Fruit fly (Drosophila melanogaster): ENCODE data around the gene Las.

The Las gene

DNA sequence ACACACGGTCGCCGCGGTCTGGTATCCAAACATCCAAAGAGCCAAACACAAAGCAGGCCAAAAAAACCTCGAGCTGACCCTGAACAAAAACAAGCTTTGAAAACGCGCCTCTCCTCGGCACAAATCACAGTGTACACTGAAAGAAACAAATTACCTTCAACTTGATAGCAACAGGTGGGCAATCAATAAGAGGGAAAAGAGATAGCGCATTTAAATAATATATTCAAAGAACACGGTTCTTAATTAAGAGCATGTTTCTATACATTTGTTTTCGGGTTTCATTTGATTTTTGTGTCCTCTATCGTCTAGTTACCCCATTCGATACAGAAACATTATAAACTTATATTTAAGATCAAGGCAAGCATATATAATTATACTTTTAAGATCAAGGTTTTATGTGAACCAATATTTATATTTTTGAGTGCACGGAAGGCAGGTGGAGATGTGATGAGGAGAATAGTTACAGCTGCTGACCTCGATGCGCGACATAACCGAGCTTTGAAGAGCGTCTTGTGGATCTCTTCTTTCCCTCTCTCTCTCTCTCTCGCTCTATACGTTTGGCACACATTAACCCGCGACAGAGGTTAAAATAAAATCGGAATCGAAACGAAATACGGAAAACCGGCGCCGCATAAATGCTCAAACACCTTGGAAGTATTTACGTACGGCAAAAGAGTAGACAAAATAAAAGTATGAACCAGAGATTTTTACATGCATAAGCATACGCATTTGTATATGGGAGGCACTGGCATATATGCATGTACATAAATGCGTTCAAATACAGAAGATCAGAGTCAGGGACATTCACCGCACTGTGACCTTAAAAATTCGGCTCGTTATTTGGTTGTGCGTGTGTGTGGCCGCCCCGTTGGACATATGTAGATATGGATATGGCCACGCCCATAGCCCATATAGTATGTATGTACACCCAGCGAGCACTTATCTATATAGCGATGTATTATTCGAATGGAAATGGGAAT, 33.6 kb downstream of the Las start (continued):
- TF ChIP-seq CG9437 (GFP tag; optimal IDR thresholded peaks at IDR 0.05) (peak; percentile 86), CG15601 (tag; optimal IDR thresholded peaks at IDR 0.05) (peak; percentile 82), CG15011 (GFP tag; optimal IDR thresholded peaks at IDR 0.05) (peak; percentile 70), en (GFP tag; optimal IDR thresholded peaks at IDR 0.05) (peak; percentile 2), CG4730 (GFP tag; IDR thresholded peaks at IDR 0.05) (peak; percentile 26; the same call in 1 of the 2 replicates), tio (GFP tag; optimal IDR thresholded peaks at IDR 0.05) (peak; percentile 88), BtbVII (GFP tag; optimal IDR thresholded peaks at IDR 0.05) (peak; percentile 87), cas (GFP tag; IDR thresholded peaks at IDR 0.05) (no peak), CG6791 (GFP tag; IDR thresholded peaks at IDR 0.05; ENCODE audit: partially characterized antibody) (no peak), CG3163 (GFP tag; optimal IDR thresholded peaks at IDR 0.05) (peak; percentile 13), pzg (GFP tag; optimal IDR thresholded peaks at IDR 0.05) (no peak), nom (GFP tag; optimal IDR thresholded peaks at IDR 0.05) (no peak), dysf (GFP tag; IDR thresholded peaks at IDR 0.05) (peak; percentile 89), CG10274 (GFP tag; optimal IDR thresholded peaks at IDR 0.05) (peak; percentile 51), her (GFP tag; optimal IDR thresholded peaks at IDR 0.05) (peak; percentile 48), Sry-β (GFP tag; optimal IDR thresholded peaks at IDR 0.05) (peak; percentile 33), CG13123 (GFP tag; optimal IDR thresholded peaks at IDR 0.05) (peak; percentile 42), CG32772 (GFP tag; IDR thresholded peaks at IDR 0.05) (peak; percentile 23; the same call in 1 of the 2 replicates), Camta (GFP tag; optimal IDR thresholded peaks at IDR 0.05) (peak; percentile 60), kah (GFP tag; optimal IDR thresholded peaks at IDR 0.05) (peak; percentile 93), MESR4 (GFP tag; optimal IDR thresholded peaks at IDR 0.05) (peak; percentile 3), unc-4 (GFP tag; IDR thresholded peaks at IDR 0.05; ENCODE audit: partially characterized antibody) (peak; percentile 1; the same call in 1 of the 2 replicates), CG17186 (GFP tag; optimal IDR thresholded peaks at IDR 0.05) (peak; percentile 26), Fer3 (tag; optimal IDR thresholded peaks at IDR 0.05) (peak; percentile 83), stc (GFP tag; IDR thresholded peaks at IDR 0.05) (peak; percentile 74), nmo (GFP tag; optimal IDR thresholded peaks at IDR 0.05) (peak; percentile 91), Hr78 (GFP tag; optimal IDR thresholded peaks at IDR 0.05) (peak in 1 of 2 experiments; percentile 93), Hmx (GFP tag; optimal IDR thresholded peaks at IDR 0.05) (peak; percentile 69), gsb-n (tag; optimal IDR thresholded peaks at IDR 0.05) (peak; percentile 76), fd102C (GFP tag; optimal IDR thresholded peaks at IDR 0.05) (no peak), nerfin-1 (tag; optimal IDR thresholded peaks at IDR 0.05) (peak; percentile 84), CG12104 (GFP tag; optimal IDR thresholded peaks at IDR 0.05) (peak; percentile 81), CG2129 (GFP tag; IDR thresholded peaks at IDR 0.05; ENCODE audit: partially characterized antibody) (no peak), ato (GFP tag; IDR thresholded peaks at IDR 0.05; ENCODE audit: partially characterized antibody) (no peak), Optix (GFP tag; IDR thresholded peaks at IDR 0.05) (0 out of 3 replicates have a peak, but pooled peaks have one; percentile 21), CG6683 (GFP tag; optimal IDR thresholded peaks at IDR 0.05) (peak; percentile 63), Antp (GFP tag; optimal IDR thresholded peaks at IDR 0.05) (peak; percentile 58), CG3726 (GFP tag; IDR thresholded peaks at IDR 0.05) (no peak), CG8478 (optimal IDR thresholded peaks at IDR 0.05) (no peak), Aef1 (GFP tag; IDR thresholded peaks at IDR 0.05) (peak; percentile 73), CG18599 (GFP tag; optimal IDR thresholded peaks at IDR 0.05) (peak; percentile 85), CG7556 (GFP tag; optimal IDR thresholded peaks at IDR 0.05) (peak; percentile 92), Eip74EF (GFP tag; optimal IDR thresholded peaks at IDR 0.05) (peak in 1 of 2 experiments; percentile 88), Asciz (GFP tag; optimal IDR thresholded peaks at IDR 0.05) (peak; percentile 89), Dll (GFP tag; IDR thresholded peaks at IDR 0.05; ENCODE audit: partially characterized antibody) (no peak), trh (GFP tag; optimal IDR thresholded peaks at IDR 0.05) (peak; percentile 46)

Data from whole organism, embryonic.